Worm (Caenorhabditis elegans): ENCODE data around the gene ckc-1.

- no peak for TF ChIP-seq fkh-10 (GFP tag; optimal IDR thresholded peaks at IDR 0.05)
- TF ChIP-seq nhr-237 (tag; optimal IDR thresholded peaks at IDR 0.05) = no peak
- TF ChIP-seq mdl-1 (tag; optimal IDR thresholded peaks at IDR 0.05) = no peak
- no peak for TF ChIP-seq ama-1 (optimal IDR thresholded peaks at IDR 0.05)
- no peak for TF ChIP-seq nhr-25 (tag; optimal IDR thresholded peaks at IDR 0.05)
- TF ChIP-seq ceh-28 (tag; optimal IDR thresholded peaks at IDR 0.05) = no peak
- TF ChIP-seq nhr-76 (tag; optimal IDR thresholded peaks at IDR 0.05) = no peak
- no peak for TF ChIP-seq ztf-4 (tag; optimal IDR thresholded peaks at IDR 0.05)
- no peak for TF ChIP-seq zag-1 (tag; optimal IDR thresholded peaks at IDR 0.05)
- TF ChIP-seq ceh-16 (tag; optimal IDR thresholded peaks at IDR 0.05) = no peak
- no peak for TF ChIP-seq mml-1 (tag; optimal IDR thresholded peaks at IDR 0.05)
Measured at ce11 chrX:3583436-3583835, 7.0 kb downstream of the ckc-1 start.

All from whole organism, L3 larva.